Fruit fly (Drosophila melanogaster): Measurements from ENCODE around the gene Jon65Aii.

Jon65Aii gene

DNA sequence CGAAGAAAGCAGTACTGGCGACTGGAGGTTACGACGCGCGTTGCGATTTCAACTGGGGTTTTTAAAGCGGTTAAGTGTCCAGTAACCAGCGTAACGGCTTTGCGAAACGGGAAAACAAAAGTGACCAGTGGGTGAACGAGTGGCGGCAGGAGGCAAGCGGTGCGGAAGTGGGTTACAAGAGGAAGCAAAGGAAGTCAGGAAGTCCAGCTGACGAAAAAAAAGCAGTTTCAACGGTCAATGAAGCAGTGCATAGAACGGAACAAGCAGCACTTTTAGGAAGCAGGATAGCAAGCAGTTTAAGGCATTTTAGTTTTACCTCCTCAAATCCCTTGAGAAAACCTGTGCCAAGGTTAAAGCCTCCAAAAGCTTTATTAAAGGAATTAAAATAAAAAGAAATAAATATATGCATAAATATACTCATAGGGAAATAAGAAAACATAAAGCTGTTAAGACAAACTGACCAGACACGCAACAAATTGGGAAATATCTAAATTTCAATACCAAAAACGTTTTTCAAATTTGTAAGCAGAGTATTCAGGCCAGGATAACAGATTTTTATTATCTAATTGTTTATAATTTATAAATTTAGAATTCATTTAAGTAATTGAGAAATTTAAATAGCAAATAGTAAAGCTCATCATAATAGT is 7.1 kb downstream of the Jon65Aii start, which contains the start of gene CG6592 (continued):
- peak; percentile 34 for TF ChIP-seq YL-1 (GFP tag; optimal IDR thresholded peaks at IDR 0.05)
- no peak for TF ChIP-seq lab (GFP tag; optimal IDR thresholded peaks at IDR 0.05)
- no peak for TF ChIP-seq CG34224 (GFP tag; IDR thresholded peaks at IDR 0.05; ENCODE audit: partially characterized antibody)
- no peak for TF ChIP-seq ap (GFP tag; IDR thresholded peaks at IDR 0.05)
- TF ChIP-seq gfzf (GFP tag; optimal IDR thresholded peaks at IDR 0.05): no peak
- TF ChIP-seq CG11696 (GFP tag; IDR thresholded peaks at IDR 0.05): no peak
- TF ChIP-seq CG1529 (GFP tag; optimal IDR thresholded peaks at IDR 0.05): peak; percentile 13
- TF ChIP-seq Antp (GFP tag; optimal IDR thresholded peaks at IDR 0.05): no peak
- TF ChIP-seq grau (tag; optimal IDR thresholded peaks at IDR 0.05): no peak
- TF ChIP-seq CG14860 (GFP tag; IDR thresholded peaks at IDR 0.05; ENCODE audit: partially characterized antibody): no peak
- TF ChIP-seq Ptx1 (GFP tag; IDR thresholded peaks at IDR 0.05): no peak
- TF ChIP-seq Xrp1 (GFP tag; IDR thresholded peaks at IDR 0.05): no peak
- TF ChIP-seq Dfd (GFP tag; optimal IDR thresholded peaks at IDR 0.05): peak in 1 of 2 experiments; percentile 70
- no peak for TF ChIP-seq Vsx1 (GFP tag; optimal IDR thresholded peaks at IDR 0.05)
- no peak for TF ChIP-seq sd (tag; optimal IDR thresholded peaks at IDR 0.05)
- TF ChIP-seq Rx (GFP tag; IDR thresholded peaks at IDR 0.05): peak; percentile 36; the same call in 1 of the 2 replicates
- no peak for TF ChIP-seq ssp (GFP tag; IDR thresholded peaks at IDR 0.05)
- no peak for TF ChIP-seq br (optimal IDR thresholded peaks at IDR 0.05)
- TF ChIP-seq CoRest (tag; optimal IDR thresholded peaks at IDR 0.05): peak; percentile 58
- no peak for TF ChIP-seq D (optimal IDR thresholded peaks at IDR 0.05)
- no peak for TF ChIP-seq D (GFP tag; optimal IDR thresholded peaks at IDR 0.05)
- 0 out of 2 replicates have a peak, but pooled peaks have one; percentile 5 for TF ChIP-seq NFAT (GFP tag; IDR thresholded peaks at IDR 0.05)
- peak; percentile 25 for TF ChIP-seq CG15479 (GFP tag; optimal IDR thresholded peaks at IDR 0.05)
- no peak for TF ChIP-seq Dek (tag; optimal IDR thresholded peaks at IDR 0.05)
- TF ChIP-seq CG5245 (GFP tag; optimal IDR thresholded peaks at IDR 0.05): no peak
- peak; percentile 43; the same call in 1 of the 3 replicates for TF ChIP-seq ci (GFP tag; IDR thresholded peaks at IDR 0.05)
- TF ChIP-seq CG6765 (GFP tag; optimal IDR thresholded peaks at IDR 0.05): no peak
- TF ChIP-seq lbe (GFP tag; optimal IDR thresholded peaks at IDR 0.05): no peak
- 0 out of 3 replicates have a peak, but pooled peaks have one; percentile 25 for TF ChIP-seq so (GFP tag; IDR thresholded peaks at IDR 0.05)
- TF ChIP-seq dm (GFP tag; optimal IDR thresholded peaks at IDR 0.05): peak; percentile 28
- no peak for TF ChIP-seq sug (tag; optimal IDR thresholded peaks at IDR 0.05)
- no peak for TF ChIP-seq ato (GFP tag; IDR thresholded peaks at IDR 0.05; ENCODE audit: partially characterized antibody)
- TF ChIP-seq ro (GFP tag; IDR thresholded peaks at IDR 0.05): no peak
- no peak for TF ChIP-seq da (GFP tag; optimal IDR thresholded peaks at IDR 0.05)
- no peak for TF ChIP-seq CG10147 (GFP tag; optimal IDR thresholded peaks at IDR 0.05)
- no peak for TF ChIP-seq stc (GFP tag; IDR thresholded peaks at IDR 0.05)
- TF ChIP-seq CG3838 (GFP tag; optimal IDR thresholded peaks at IDR 0.05): no peak
- TF ChIP-seq CG2116 (GFP tag; optimal IDR thresholded peaks at IDR 0.05): peak; percentile 31
- TF ChIP-seq Gug (GFP tag; IDR thresholded peaks at IDR 0.05): no peak; the same call in 3 of the 4 replicates
- TF ChIP-seq lola (GFP tag; optimal IDR thresholded peaks at IDR 0.05): peak in 1 of 3 experiments; percentile 63
- no peak for TF ChIP-seq esg (GFP tag; conservative IDR thresholded peaks at IDR 0.05)
- no peak for TF ChIP-seq CG34376 (GFP tag; optimal IDR thresholded peaks at IDR 0.05)
- peak; percentile 33 for TF ChIP-seq chn (GFP tag; optimal IDR thresholded peaks at IDR 0.05)
- no peak for TF ChIP-seq Tbp (GFP tag; optimal IDR thresholded peaks at IDR 0.05)
- TF ChIP-seq Med (GFP tag): peak; percentile 90
- no peak for TF ChIP-seq klu (GFP tag; IDR thresholded peaks at IDR 0.05)
- 0 out of 2 replicates have a peak, but pooled peaks have one; percentile 22 for TF ChIP-seq vvl (GFP tag; IDR thresholded peaks at IDR 0.05)
- no peak for TF ChIP-seq PHDP (tag; optimal IDR thresholded peaks at IDR 0.05)
- TF ChIP-seq Neu2 (GFP tag; optimal IDR thresholded peaks at IDR 0.05; ENCODE audit: borderline replicate concordance): peak; percentile 55
- peak; percentile 98 for TF ChIP-seq Ets97D (GFP tag; optimal IDR thresholded peaks at IDR 0.05)
- no peak for TF ChIP-seq h (optimal IDR thresholded peaks at IDR 0.05)

Data from whole organism, embryonic.